Fruit fly (Drosophila melanogaster): Measurements from ENCODE around the gene CG10555.
A peak's percentile ranks its signal among the peaks of the same experiment; 100 is the strongest.

CG10555 gene

DNA sequence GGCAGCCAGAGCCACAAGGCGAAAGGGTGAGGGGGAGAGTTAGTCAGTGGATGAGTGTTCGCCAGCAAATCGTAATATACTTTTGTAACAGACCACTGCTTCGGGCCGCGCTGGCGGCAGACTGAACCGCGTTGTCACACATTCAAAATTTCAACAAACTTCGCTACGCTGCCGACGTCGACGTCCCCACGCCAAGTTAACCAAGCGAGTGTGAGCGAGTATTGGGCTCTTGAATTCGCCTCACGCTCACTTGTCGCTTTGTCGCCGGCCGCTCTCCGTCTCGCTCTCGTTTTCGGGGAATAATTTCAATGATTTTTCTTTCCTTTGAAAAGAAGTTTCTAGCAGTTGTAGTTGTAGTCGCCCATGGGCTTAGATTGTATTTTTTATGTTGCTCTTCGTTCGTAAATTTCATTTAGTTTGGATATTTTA is 12.8 kb downstream of the CG10555 start, which contains the start of gene lawc:
lawc (minus strand) TSS at position 127 of the 429 bp plus-strand sequence.
- TF ChIP-seq usp (GFP tag; optimal IDR thresholded peaks at IDR 0.05) (no peak), EcR (GFP tag; optimal IDR thresholded peaks at IDR 0.05) (no peak)

DNA sequence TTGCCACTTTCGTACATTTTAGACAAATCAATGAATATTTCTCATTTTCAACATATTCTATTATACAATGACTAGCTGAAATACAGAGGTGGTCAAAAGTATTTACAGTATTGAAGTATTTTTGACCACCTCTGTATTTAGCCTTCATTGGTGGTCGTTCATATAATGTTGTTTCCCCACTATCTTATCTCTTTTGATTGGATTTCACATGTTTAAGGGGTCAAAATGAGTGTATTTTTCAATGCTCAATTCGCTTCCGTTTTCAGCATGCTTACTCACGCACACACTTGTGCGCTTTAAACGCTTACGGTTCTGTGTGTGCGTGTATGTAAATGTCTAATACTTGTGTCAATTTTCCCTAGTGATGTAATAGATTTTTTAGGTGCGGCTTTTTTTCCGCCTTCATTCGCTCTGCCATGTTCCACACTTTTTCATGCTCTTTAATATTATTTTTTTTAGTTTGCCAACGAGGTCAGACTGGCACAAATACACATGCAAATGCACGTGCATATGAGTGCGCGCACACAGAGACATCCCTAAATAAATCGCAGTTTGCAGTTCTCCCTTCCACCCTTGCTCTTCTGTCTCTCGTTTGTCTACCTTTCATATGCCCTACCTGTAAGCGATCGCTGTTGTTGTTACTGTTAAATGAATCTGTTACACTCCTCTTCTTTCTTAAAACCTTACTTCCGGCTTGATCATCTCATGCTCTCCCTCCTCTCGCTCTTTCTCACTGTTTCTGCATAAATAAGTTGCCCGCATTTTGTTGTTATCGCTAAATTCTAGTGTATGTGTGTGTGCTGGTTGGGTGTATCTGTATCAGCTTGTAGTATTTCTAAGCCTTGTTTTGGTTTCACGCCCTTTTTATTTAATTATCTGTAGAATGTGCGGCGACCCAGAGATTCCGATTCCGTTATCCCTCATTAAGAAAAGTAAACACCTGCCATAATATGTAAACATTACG is 13.7 kb downstream of the CG10555 start:
- TF ChIP-seq Dll (optimal IDR thresholded peaks at IDR 0.05) (no peak), EcR (GFP tag; optimal IDR thresholded peaks at IDR 0.05) (no peak), pan (optimal IDR thresholded peaks at IDR 0.05) (no peak), psq (optimal IDR thresholded peaks at IDR 0.05) (no peak), usp (GFP tag; optimal IDR thresholded peaks at IDR 0.05) (no peak), CG8478 (optimal IDR thresholded peaks at IDR 0.05) (no peak)

DNA sequence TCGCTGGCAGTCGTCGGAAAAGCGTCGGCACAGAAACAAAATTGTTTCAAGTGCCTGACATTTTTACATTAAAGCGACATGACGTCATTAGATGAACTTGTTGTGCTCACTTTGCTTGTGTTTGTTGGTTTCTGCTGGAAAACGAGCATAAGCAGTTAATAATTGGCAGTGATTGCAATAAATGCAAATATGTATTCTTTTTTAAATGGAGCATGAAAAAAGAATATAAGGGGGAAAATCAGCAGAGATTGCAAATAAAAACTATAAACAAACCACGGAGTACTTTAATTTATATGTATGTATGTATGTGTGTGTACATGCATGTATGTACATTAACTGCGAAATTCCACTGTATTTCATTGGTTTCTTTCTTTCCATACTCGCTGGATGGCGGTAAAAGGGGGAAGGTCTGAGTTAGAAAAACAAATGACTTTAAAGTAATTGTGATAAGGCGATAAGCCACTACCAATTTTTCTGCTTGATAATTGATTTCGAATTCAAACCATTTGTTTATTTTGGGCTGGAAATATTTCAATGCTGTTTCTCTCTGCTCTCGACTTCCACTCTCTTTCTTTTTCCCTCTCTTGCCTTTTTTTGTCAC is 14.9 kb downstream of the CG10555 start:
- TF ChIP-seq EcR (GFP tag; optimal IDR thresholded peaks at IDR 0.05) (no peak), usp (GFP tag; optimal IDR thresholded peaks at IDR 0.05) (no peak)

DNA sequence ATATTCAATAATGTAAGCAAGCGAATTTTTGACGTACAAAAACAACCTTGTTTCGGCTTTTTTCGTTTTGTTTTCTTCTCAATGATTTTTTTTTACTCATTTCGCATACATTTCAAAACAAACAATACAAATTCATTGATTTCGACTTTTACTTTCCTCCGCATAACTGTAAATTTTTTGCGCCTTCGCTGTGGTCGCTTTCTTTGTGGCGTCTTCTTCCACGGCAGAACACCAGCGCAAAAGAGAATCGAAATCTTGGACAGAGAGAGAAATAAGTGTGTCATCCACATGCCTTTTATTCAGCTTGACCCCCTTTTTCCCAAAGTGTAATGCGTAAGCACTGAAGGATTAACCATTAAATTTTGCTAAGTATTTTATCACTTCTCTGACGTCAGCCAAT is 15.6 kb downstream of the CG10555 start:
- TF ChIP-seq CG8478 (optimal IDR thresholded peaks at IDR 0.05): no peak
- TF ChIP-seq pan (optimal IDR thresholded peaks at IDR 0.05): no peak
- TF ChIP-seq EcR (GFP tag; optimal IDR thresholded peaks at IDR 0.05): no peak
- TF ChIP-seq usp (GFP tag; optimal IDR thresholded peaks at IDR 0.05): no peak
- TF ChIP-seq Dll (optimal IDR thresholded peaks at IDR 0.05): no peak
- no peak for TF ChIP-seq psq (optimal IDR thresholded peaks at IDR 0.05)

DNA sequence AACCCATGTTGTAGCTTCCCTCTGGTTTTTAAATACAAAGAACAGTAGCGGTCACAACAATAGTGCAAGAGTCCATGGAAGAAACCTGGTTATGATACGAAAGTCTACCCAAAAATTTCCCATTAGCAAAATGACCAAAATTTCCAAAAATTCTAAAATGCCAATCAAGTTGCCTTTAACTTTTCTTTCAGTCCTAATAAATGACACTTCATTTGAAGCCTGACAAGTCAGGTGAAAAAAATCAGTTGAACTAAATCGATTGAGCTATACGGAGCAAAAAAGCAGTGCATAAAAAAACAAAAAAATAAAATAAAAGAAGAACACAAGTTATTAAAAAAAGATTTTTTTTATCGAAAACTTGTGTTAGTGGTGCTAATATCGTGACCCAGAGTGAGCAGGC is 16.9 kb downstream of the CG10555 start:
- no peak for TF ChIP-seq usp (GFP tag; optimal IDR thresholded peaks at IDR 0.05)
- TF ChIP-seq pan (optimal IDR thresholded peaks at IDR 0.05): no peak
- TF ChIP-seq psq (optimal IDR thresholded peaks at IDR 0.05): no peak
- no peak for TF ChIP-seq EcR (GFP tag; optimal IDR thresholded peaks at IDR 0.05)
- TF ChIP-seq Dll (optimal IDR thresholded peaks at IDR 0.05): no peak
- TF ChIP-seq CG8478 (optimal IDR thresholded peaks at IDR 0.05): no peak

DNA sequence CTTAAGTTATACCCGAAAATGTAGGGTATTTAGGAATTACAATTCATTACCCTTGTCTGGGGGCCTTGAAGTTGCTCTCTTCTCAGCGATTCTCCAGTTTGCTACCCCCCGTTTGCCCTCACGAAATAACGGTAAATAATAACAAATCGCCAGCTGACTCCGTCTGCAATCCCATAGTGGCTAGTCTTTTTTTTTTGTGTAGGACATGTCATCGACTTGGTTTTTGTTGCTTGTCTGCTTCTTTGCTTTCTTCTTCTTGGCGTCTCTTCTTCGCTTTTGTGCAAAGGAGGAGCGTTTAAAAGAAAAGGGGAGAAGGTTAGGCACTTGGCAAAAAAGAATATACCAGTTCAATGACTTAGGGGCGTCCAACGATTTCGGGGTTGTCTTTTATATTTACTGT is 17.5 kb downstream of the CG10555 start:
- TF ChIP-seq Dll (optimal IDR thresholded peaks at IDR 0.05) (no peak), EcR (GFP tag; optimal IDR thresholded peaks at IDR 0.05) (peak in 1 of 2 experiments; percentile 66), usp (GFP tag; optimal IDR thresholded peaks at IDR 0.05) (no peak)

DNA sequence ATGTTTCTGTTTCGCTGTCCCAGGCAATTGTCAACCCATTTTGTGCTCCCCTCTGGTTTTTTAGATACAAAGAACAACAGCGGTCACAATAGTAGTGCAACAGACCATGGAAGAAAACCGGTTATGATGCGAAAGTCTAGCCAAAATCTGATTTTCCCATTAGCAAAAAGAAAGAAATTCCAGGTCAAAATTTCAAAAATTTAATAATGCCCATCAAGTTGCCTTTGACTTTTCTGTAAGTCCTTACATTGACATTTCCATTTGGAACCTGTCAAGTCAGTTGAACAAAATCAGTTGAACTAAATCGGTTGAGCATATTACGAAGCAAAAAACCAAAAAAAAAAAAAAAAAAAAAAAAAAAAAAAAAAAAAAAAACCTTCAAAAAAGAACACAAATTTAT is 18.2 kb downstream of the CG10555 start:
- TF ChIP-seq CG8478 (optimal IDR thresholded peaks at IDR 0.05): no peak
- no peak for TF ChIP-seq psq (optimal IDR thresholded peaks at IDR 0.05)
- no peak for TF ChIP-seq EcR (GFP tag; optimal IDR thresholded peaks at IDR 0.05)
- no peak for TF ChIP-seq usp (GFP tag; optimal IDR thresholded peaks at IDR 0.05)
- no peak for TF ChIP-seq pan (optimal IDR thresholded peaks at IDR 0.05)

DNA sequence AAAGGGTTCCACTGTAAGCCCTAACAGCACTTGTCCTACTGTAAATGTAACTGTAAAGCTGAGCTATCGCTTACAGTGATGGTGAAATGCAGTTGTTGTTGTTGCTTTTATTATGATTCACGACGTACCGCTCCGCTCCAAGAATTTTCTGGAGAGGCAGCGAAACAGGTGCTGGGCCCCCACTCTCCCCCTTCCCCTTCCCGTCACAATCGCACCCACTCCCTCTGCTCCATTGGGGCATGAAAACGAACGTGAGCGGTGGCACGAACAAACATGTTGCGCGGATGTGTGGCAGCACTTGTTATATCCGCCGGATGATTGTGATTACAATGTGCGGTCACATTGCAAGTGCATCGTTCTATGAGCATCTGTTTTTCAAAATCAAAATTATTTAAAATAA is 20.8 kb downstream of the CG10555 start:
- no peak for TF ChIP-seq Dll (optimal IDR thresholded peaks at IDR 0.05)
- no peak for TF ChIP-seq CG8478 (optimal IDR thresholded peaks at IDR 0.05)
- TF ChIP-seq pan (optimal IDR thresholded peaks at IDR 0.05): no peak
- TF ChIP-seq usp (GFP tag; optimal IDR thresholded peaks at IDR 0.05): no peak
- TF ChIP-seq EcR (GFP tag; optimal IDR thresholded peaks at IDR 0.05): no peak
- no peak for TF ChIP-seq psq (optimal IDR thresholded peaks at IDR 0.05)

DNA sequence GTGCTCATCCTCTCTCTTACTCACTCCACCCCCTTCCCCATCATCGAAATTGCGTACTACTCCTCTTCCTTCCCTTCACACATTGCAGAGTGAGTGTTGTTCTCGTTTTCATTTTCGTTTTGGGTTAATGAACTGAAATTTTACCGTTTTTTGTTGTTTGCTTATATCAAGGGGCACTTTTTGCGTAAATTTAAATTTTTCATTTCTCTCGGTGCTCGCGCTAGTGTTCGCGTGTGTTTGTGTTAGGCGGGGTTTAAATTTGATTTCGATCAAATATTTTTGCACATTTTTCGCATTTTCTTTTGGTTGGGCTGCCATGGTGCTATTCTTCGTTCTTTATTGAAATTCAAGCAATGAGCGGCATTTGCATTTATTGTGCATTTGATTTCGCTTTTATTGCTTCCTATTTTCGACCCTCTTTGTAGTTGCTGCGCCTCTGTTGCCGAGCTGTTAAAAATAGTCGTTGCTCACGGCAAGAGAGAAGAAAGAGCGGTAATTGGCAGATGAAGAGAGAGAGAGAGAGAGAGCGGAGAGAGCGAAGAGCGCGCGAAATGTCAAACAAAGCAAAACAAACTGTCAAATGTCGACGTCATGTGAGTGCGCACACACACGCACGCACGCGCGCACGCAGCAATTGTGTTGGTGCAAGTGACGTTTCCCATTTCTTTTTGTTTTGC is 22.2 kb downstream of the CG10555 start:
- TF ChIP-seq Dll (optimal IDR thresholded peaks at IDR 0.05) (no peak), pan (optimal IDR thresholded peaks at IDR 0.05) (peak; percentile 63), CG8478 (optimal IDR thresholded peaks at IDR 0.05) (no peak), psq (optimal IDR thresholded peaks at IDR 0.05) (no peak), EcR (GFP tag; optimal IDR thresholded peaks at IDR 0.05) (peak; percentile 23 to 52), usp (GFP tag; optimal IDR thresholded peaks at IDR 0.05) (no peak)

DNA sequence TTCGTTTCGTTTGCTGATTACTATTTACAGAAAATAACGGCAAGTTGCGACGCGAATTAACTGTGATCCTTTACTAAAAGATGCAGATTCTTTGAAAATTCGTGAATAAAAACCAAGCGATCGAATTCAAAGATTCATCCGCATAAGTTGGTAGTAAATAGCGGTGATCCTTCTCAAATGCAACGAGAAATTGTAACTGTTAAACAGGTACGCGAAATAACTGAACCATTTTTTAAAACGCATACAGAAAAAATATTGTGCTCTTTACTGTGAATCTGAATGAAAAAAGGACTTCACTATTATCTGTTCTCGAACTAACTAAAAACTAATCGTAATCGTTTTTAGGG is 22.7 kb downstream of the CG10555 start:
- TF ChIP-seq EcR (GFP tag; optimal IDR thresholded peaks at IDR 0.05) (no peak), psq (optimal IDR thresholded peaks at IDR 0.05) (no peak), pan (optimal IDR thresholded peaks at IDR 0.05) (no peak), usp (GFP tag; optimal IDR thresholded peaks at IDR 0.05) (no peak), CG8478 (optimal IDR thresholded peaks at IDR 0.05) (no peak), Dll (optimal IDR thresholded peaks at IDR 0.05) (no peak)

DNA sequence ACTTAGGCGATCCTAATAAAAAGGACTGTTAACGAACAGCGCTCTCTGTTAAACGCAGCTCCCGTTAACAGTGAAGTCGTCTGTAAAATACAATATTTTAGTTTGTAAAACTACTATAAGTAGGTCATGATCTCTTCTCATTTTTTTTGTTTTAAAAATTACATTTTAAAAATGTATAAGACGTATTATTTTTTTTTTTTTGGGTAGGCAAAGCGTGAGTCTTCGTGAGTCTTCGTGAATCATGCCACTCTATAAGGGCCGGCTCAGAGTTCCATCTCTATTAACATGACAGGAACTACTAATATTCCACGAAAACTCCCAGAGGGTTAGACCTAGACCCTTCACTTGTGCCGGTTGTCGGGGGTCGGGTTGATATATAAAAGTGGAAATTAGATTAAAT is 23.9 kb downstream of the CG10555 start:
- no peak for TF ChIP-seq EcR (GFP tag; optimal IDR thresholded peaks at IDR 0.05)
- no peak for TF ChIP-seq CG8478 (optimal IDR thresholded peaks at IDR 0.05)
- TF ChIP-seq pan (optimal IDR thresholded peaks at IDR 0.05): no peak
- TF ChIP-seq psq (optimal IDR thresholded peaks at IDR 0.05): no peak
- TF ChIP-seq Dll (optimal IDR thresholded peaks at IDR 0.05): no peak
- TF ChIP-seq usp (GFP tag; optimal IDR thresholded peaks at IDR 0.05): no peak

DNA sequence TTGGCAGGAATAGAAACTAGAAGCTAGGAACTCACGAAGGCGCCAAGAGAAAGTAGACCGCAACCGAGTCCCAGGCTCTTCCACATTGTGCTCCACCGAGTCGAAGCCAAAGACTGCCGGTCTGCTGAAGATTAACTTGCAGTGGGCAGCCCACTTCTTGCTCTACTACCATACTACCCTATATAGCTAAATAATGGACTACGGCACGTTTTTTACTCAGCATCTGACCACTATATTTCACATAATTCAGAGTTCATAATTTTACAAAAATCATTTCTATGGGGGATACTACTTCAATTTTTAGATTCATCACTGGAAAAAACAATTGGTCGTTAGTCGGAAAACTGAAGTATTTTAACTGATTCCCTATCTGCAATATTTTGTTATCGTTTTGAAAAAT is 35.0 kb downstream of the CG10555 start, which contains the start of gene CG32712:
CG32712 (minus strand) TSS at position 101 of the 400 bp plus-strand sequence.
- TF ChIP-seq CG8478 (optimal IDR thresholded peaks at IDR 0.05) (no peak), pan (optimal IDR thresholded peaks at IDR 0.05) (no peak), usp (GFP tag; optimal IDR thresholded peaks at IDR 0.05) (no peak), psq (optimal IDR thresholded peaks at IDR 0.05) (no peak), Dll (optimal IDR thresholded peaks at IDR 0.05) (no peak), EcR (GFP tag; optimal IDR thresholded peaks at IDR 0.05) (no peak)

Data from whole organism.